Fruit fly (Drosophila melanogaster) whole organism, wandering third instar larva: ENCODE data around the gene CG32603.

Experiments used
- Abd-B ChIP-seq: fragments of >200 bp; optimal IDR thresholded peaks from 2 replicates; lab custom pipeline; 2017; ENCODE audit warnings: missing biosample characterization, missing genetic modification characterization
- CG9705 ChIP-seq: fragments of 200-800 bp; sonication (Bioruptor generic); optimal IDR thresholded peaks from 2 replicates; lab custom pipeline; 2018; ENCODE audit warnings: missing biosample characterization, mild to moderate bottlenecking, missing genetic modification characterization
- Hr78 ChIP-seq: fragments of >200 bp; optimal IDR thresholded peaks from 2 replicates; lab custom pipeline; 2017; ENCODE audit warnings: missing biosample characterization, missing genetic modification characterization
- fru ChIP-seq: fragments of 200-800 bp; sonication (Bioruptor generic); optimal IDR thresholded peaks from 3 replicates; lab custom pipeline; 2016; ENCODE audit warnings: missing biosample characterization, mild to moderate bottlenecking, missing genetic modification characterization
- h ChIP-seq: fragments of 200-800 bp; sonication (Bioruptor generic); optimal IDR thresholded peaks from 3 replicates; lab custom pipeline; 2016; ENCODE audit warnings: missing biosample characterization, mild to moderate bottlenecking, missing genetic modification characterization
- lola ChIP-seq: fragments of >200 bp; optimal IDR thresholded peaks from 2 replicates; lab custom pipeline; 2017; ENCODE audit warnings: missing biosample characterization, missing genetic modification characterization
- psq ChIP-seq: fragments of 200-800 bp; sonication (Bioruptor generic); optimal IDR thresholded peaks from 3 replicates; lab custom pipeline; 2017; ENCODE audit warnings: missing biosample characterization, mild to moderate bottlenecking, missing genetic modification characterization, moderate library complexity

- no peak for TF ChIP-seq psq (GFP tag; lab: Kevin White, UChicago)
- no peak for TF ChIP-seq lola
- no peak for TF ChIP-seq CG9705 (GFP tag; lab: Kevin White, UChicago)
- no peak for TF ChIP-seq fru (GFP tag; lab: Kevin White, UChicago)
- TF ChIP-seq Abd-B (GFP tag; lab: Kevin White, UChicago) = no peak
- no peak for TF ChIP-seq Hr78
- no peak for TF ChIP-seq h (GFP tag; lab: Kevin White, UChicago)
These were observed 11.8 kb upstream of the CG32603 start, which contains the start of gene betaNACtes1 for dm6 chrX:14172524-14172923.
